Fruit fly (Drosophila melanogaster): Measurements from ENCODE around the gene CG34174.

The CG34174 gene

dm6 chr2L:2227316-2227715 lies 13.2 kb downstream of the CG34174 start (continued):
- no peak for TF ChIP-seq eve (GFP tag; optimal IDR thresholded peaks at IDR 0.05)
- peak; percentile 63 for TF ChIP-seq gcm2 (GFP tag; optimal IDR thresholded peaks at IDR 0.05)
- peak; percentile 21 for TF ChIP-seq CoRest (tag; optimal IDR thresholded peaks at IDR 0.05)
- TF ChIP-seq CG33557 (GFP tag; optimal IDR thresholded peaks at IDR 0.05): no peak
- 0 out of 3 replicates have a peak, but pooled peaks have one; percentile 6 for TF ChIP-seq CG7357 (GFP tag; IDR thresholded peaks at IDR 0.05)
- TF ChIP-seq Atf3 (GFP tag; optimal IDR thresholded peaks at IDR 0.05): no peak
- no peak for TF ChIP-seq nau (GFP tag; optimal IDR thresholded peaks at IDR 0.05)
- TF ChIP-seq CG34422 (GFP tag; IDR thresholded peaks at IDR 0.05): peak; percentile 49; the same call in 1 of the 3 replicates
- peak; percentile 46 for TF ChIP-seq grau (tag; optimal IDR thresholded peaks at IDR 0.05)
- no peak for TF ChIP-seq CG4730 (GFP tag; IDR thresholded peaks at IDR 0.05)
- no peak for TF ChIP-seq Fer3 (tag; optimal IDR thresholded peaks at IDR 0.05)
- no peak for TF ChIP-seq zen2 (GFP tag; IDR thresholded peaks at IDR 0.05; ENCODE audit: partially characterized antibody)
- TF ChIP-seq CG6765 (GFP tag; optimal IDR thresholded peaks at IDR 0.05): no peak
- TF ChIP-seq Spps (tag; optimal IDR thresholded peaks at IDR 0.05): no peak
- TF ChIP-seq CG31441 (GFP tag; IDR thresholded peaks at IDR 0.05): peak; percentile 44; the same call in 1 of the 2 replicates
- TF ChIP-seq Optix (GFP tag; IDR thresholded peaks at IDR 0.05): no peak
- no peak for TF ChIP-seq Dek (tag; optimal IDR thresholded peaks at IDR 0.05)
- TF ChIP-seq Adf1 (GFP tag; IDR thresholded peaks at IDR 0.05): no peak
- no peak for TF ChIP-seq Hmx (GFP tag; optimal IDR thresholded peaks at IDR 0.05)
- TF ChIP-seq toy (GFP tag; IDR thresholded peaks at IDR 0.05): no peak
- no peak for TF ChIP-seq Dp (GFP tag; optimal IDR thresholded peaks at IDR 0.05)
- TF ChIP-seq unc-4 (GFP tag; IDR thresholded peaks at IDR 0.05; ENCODE audit: partially characterized antibody): no peak
- TF ChIP-seq ro (GFP tag; IDR thresholded peaks at IDR 0.05): no peak
- TF ChIP-seq Ada2b (GFP tag; IDR thresholded peaks at IDR 0.05): peak; percentile 16; the same call in 1 of the 2 replicates
- peak; percentile 5 for TF ChIP-seq HHEX (GFP tag; optimal IDR thresholded peaks at IDR 0.05)
- TF ChIP-seq CG3838 (GFP tag; optimal IDR thresholded peaks at IDR 0.05): no peak
- peak; percentile 74; the same call in 2 of the 3 replicates for TF ChIP-seq ase (GFP tag; IDR thresholded peaks at IDR 0.05)
- TF ChIP-seq zf30C (GFP tag; optimal IDR thresholded peaks at IDR 0.05): no peak
- TF ChIP-seq cato (GFP tag; optimal IDR thresholded peaks at IDR 0.05; ENCODE audit: borderline replicate concordance): no peak
- no peak for TF ChIP-seq CG7928 (GFP tag; optimal IDR thresholded peaks at IDR 0.05)
- no peak for TF ChIP-seq CG2199 (GFP tag; IDR thresholded peaks at IDR 0.05)
- TF ChIP-seq Opbp (GFP tag; IDR thresholded peaks at IDR 0.05; ENCODE audit: partially characterized antibody): no peak
- TF ChIP-seq slp2 (GFP tag; optimal IDR thresholded peaks at IDR 0.05): no peak
- TF ChIP-seq ash1 (GFP tag; optimal IDR thresholded peaks at IDR 0.05): no peak
- TF ChIP-seq CrebB (tag; optimal IDR thresholded peaks at IDR 0.05): no peak
- TF ChIP-seq Oaz (GFP tag; IDR thresholded peaks at IDR 0.05): peak; percentile 36; the same call in 1 of the 2 replicates
- no peak for TF ChIP-seq Dip2 (GFP tag; IDR thresholded peaks at IDR 0.05)
- peak; percentile 40 for TF ChIP-seq wek (GFP tag; optimal IDR thresholded peaks at IDR 0.05)
- TF ChIP-seq CG32767 (GFP tag; IDR thresholded peaks at IDR 0.05): peak; percentile 33; the same call in 1 of the 2 replicates
- TF ChIP-seq Sry-β (GFP tag; optimal IDR thresholded peaks at IDR 0.05): no peak
- TF ChIP-seq sna (GFP tag; IDR thresholded peaks at IDR 0.05; ENCODE audit: partially characterized antibody): no peak
- no peak for TF ChIP-seq yki (optimal IDR thresholded peaks at IDR 0.05)
- peak; percentile 84 for TF ChIP-seq Drgx (GFP tag; IDR thresholded peaks at IDR 0.05)
- TF ChIP-seq Dad (GFP tag; optimal IDR thresholded peaks at IDR 0.05): no peak
- TF ChIP-seq bowl (GFP tag; IDR thresholded peaks at IDR 0.05): peak; percentile 55; the same call in 1 of the 2 replicates
- TF ChIP-seq esg (GFP tag; conservative IDR thresholded peaks at IDR 0.05): peak; percentile 9; the same call in 1 of the 2 replicates
- no peak for TF ChIP-seq lbe (GFP tag; optimal IDR thresholded peaks at IDR 0.05)
- peak; percentile 87 for TF ChIP-seq Ets65A (GFP tag)
- TF ChIP-seq CG4617 (GFP tag; optimal IDR thresholded peaks at IDR 0.05; ENCODE audit: borderline replicate concordance): no peak
- TF ChIP-seq nmo (GFP tag; optimal IDR thresholded peaks at IDR 0.05): peak; percentile 26
- TF ChIP-seq CG5180 (GFP tag; optimal IDR thresholded peaks at IDR 0.05): peak; percentile 41

Data from whole organism, embryonic.